Worm (Caenorhabditis elegans): ENCODE measurements around the gene T23B7.2.

The T23B7.2 gene

ce11 chrII:4884403-4884802, 42.4 kb upstream of the T23B7.2 start:
- TF ChIP-seq unc-62 (GFP tag; optimal IDR thresholded peaks at IDR 0.05), result no peak
- TF ChIP-seq elt-3 (tag; optimal IDR thresholded peaks at IDR 0.05), result no peak
- no peak for TF ChIP-seq zag-1 (tag; optimal IDR thresholded peaks at IDR 0.05)
- no peak for TF ChIP-seq elt-2 (tag; optimal IDR thresholded peaks at IDR 0.05)
- TF ChIP-seq nhr-43 (tag; optimal IDR thresholded peaks at IDR 0.05; ENCODE audit: poor library complexity, severe bottlenecking), result no peak
- TF ChIP-seq ztf-4 (tag; optimal IDR thresholded peaks at IDR 0.05), result no peak
- TF ChIP-seq aly-2 (tag; optimal IDR thresholded peaks at IDR 0.05), result no peak
- no peak for TF ChIP-seq egl-5 (tag; optimal IDR thresholded peaks at IDR 0.05)
- TF ChIP-seq pha-4 (tag; optimal IDR thresholded peaks at IDR 0.05), result no peak
- TF ChIP-seq nhr-23 (tag; optimal IDR thresholded peaks at IDR 0.05), result no peak

- no peak for TF ChIP-seq fkh-2 (tag; optimal IDR thresholded peaks at IDR 0.05)
- TF ChIP-seq elt-2 (tag; optimal IDR thresholded peaks at IDR 0.05), result peak; percentile 24
- TF ChIP-seq ceh-82 (tag; optimal IDR thresholded peaks at IDR 0.05), result no peak
- TF ChIP-seq pha-4 (tag; optimal IDR thresholded peaks at IDR 0.05), result no peak
- no peak for TF ChIP-seq nhr-43 (tag; optimal IDR thresholded peaks at IDR 0.05; ENCODE audit: poor library complexity, severe bottlenecking)
These were observed 41.4 kb upstream of the T23B7.2 start, which contains the start of gene gst-8 for ce11 chrII:4883412-4883811. TSS of gene gst-8 (plus strand) at chrII:4883712.

ce11 chrII:4882498-4882897, 40.5 kb upstream of the T23B7.2 start:
- TF ChIP-seq pha-4 (tag; optimal IDR thresholded peaks at IDR 0.05) (peak; percentile 68), daf-12 (tag; optimal IDR thresholded peaks at IDR 0.05) (no peak)

ce11 chrII:4881727-4882126, 39.7 kb upstream of the T23B7.2 start, which contains the start of gene gst-7:
TSS of gene gst-7 (plus strand) at chrII:4882062.
- TF ChIP-seq lsy-12 (tag; optimal IDR thresholded peaks at IDR 0.05) (no peak), skn-1 (tag; optimal IDR thresholded peaks at IDR 0.05) (peak; percentile 96), pqm-1 (tag; optimal IDR thresholded peaks at IDR 0.05) (peak; percentile 76), nhr-11 (tag; optimal IDR thresholded peaks at IDR 0.05) (no peak), nhr-23 (tag; optimal IDR thresholded peaks at IDR 0.05) (peak; percentile 34), lin-39 (tag; optimal IDR thresholded peaks at IDR 0.05) (peak; percentile 26), elt-3 (tag; optimal IDR thresholded peaks at IDR 0.05) (no peak), lin-15B (tag; optimal IDR thresholded peaks at IDR 0.05) (no peak), fos-1 (tag; optimal IDR thresholded peaks at IDR 0.05) (no peak), ztf-11 (tag; optimal IDR thresholded peaks at IDR 0.05) (no peak), elt-2 (tag; optimal IDR thresholded peaks at IDR 0.05) (peak; percentile 92), fkh-10 (GFP tag; optimal IDR thresholded peaks at IDR 0.05) (no peak), nhr-25 (tag; optimal IDR thresholded peaks at IDR 0.05) (peak; percentile 25), nhr-43 (tag; optimal IDR thresholded peaks at IDR 0.05; ENCODE audit: poor library complexity, severe bottlenecking) (no peak), pha-4 (tag; optimal IDR thresholded peaks at IDR 0.05) (peak; percentile 92), mml-1 (tag; optimal IDR thresholded peaks at IDR 0.05) (no peak), ztf-4 (tag; optimal IDR thresholded peaks at IDR 0.05) (no peak), ceh-16 (tag; optimal IDR thresholded peaks at IDR 0.05) (no peak), nhr-67 (tag; optimal IDR thresholded peaks at IDR 0.05) (no peak), unc-39 (tag; optimal IDR thresholded peaks at IDR 0.05) (no peak), nfya-1 (tag; optimal IDR thresholded peaks at IDR 0.05; ENCODE audit: insufficient read depth) (peak; percentile 40)

ce11 chrII:4879629-4880028, 37.6 kb upstream of the T23B7.2 start, which contains the start of gene gst-6:
TSS of gene gst-6 (plus strand) at chrII:4879891.
- peak; percentile 59 for TF ChIP-seq pqm-1 (tag; optimal IDR thresholded peaks at IDR 0.05)
- no peak for TF ChIP-seq nfya-1 (tag; optimal IDR thresholded peaks at IDR 0.05; ENCODE audit: insufficient read depth)
- no peak for TF ChIP-seq zag-1 (tag; optimal IDR thresholded peaks at IDR 0.05)
- peak; percentile 76 for TF ChIP-seq elt-2 (tag; optimal IDR thresholded peaks at IDR 0.05)
- peak; percentile 81 for TF ChIP-seq skn-1 (tag; optimal IDR thresholded peaks at IDR 0.05)
- no peak for TF ChIP-seq eor-1 (tag; optimal IDR thresholded peaks at IDR 0.05)
- peak; percentile 53 for TF ChIP-seq pha-4 (tag; optimal IDR thresholded peaks at IDR 0.05)
- no peak for TF ChIP-seq ztf-4 (tag; optimal IDR thresholded peaks at IDR 0.05)

- TF ChIP-seq elt-3 (tag; optimal IDR thresholded peaks at IDR 0.05) (peak in 1 of 3 experiments; percentile 6), nhr-28 (tag; optimal IDR thresholded peaks at IDR 0.05) (no peak), nhr-23 (tag; optimal IDR thresholded peaks at IDR 0.05) (peak; percentile 55), skn-1 (tag; optimal IDR thresholded peaks at IDR 0.05) (no peak), jun-1 (tag; optimal IDR thresholded peaks at IDR 0.05) (no peak), nhr-25 (tag; optimal IDR thresholded peaks at IDR 0.05) (peak; percentile 67), nhr-43 (tag; optimal IDR thresholded peaks at IDR 0.05; ENCODE audit: poor library complexity, severe bottlenecking) (peak; percentile 27)
These were observed 34.0 kb upstream of the T23B7.2 start, which contains the start of gene F11G11.13 for ce11 chrII:4876091-4876490. TSS of gene F11G11.13 (minus strand) at chrII:4876179.
